Fruit fly (Drosophila melanogaster): Measurements from ENCODE around the gene Vha13.

Gene Vha13

DNA sequence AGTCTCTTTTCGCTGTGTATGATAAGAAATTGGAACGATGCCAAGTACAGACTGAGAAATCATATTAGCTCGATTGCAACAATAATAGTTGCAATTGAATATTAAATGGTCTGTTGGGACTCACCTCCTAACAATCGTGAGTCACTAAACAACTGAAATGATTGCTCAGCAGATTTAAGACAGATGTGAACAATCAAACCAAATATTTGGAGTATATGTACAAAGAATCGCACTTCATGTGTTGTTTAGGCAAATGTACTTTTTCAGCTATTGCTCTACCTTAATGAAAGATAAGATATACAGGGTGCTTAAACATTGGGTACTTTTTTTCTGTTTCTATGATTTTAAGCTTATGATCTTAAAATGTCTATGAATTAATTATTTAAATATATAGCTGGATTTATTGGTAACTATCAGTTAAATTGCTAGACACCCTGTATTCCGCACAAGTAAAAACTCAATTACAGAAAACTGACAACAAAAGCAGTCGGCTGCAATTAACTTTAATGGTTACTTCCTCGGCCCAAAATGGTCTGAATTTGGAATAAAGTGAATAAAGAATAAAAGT, 2.6 kb downstream of the Vha13 start (continued):
- TF ChIP-seq CG6683 (GFP tag; optimal IDR thresholded peaks at IDR 0.05), result peak; percentile 69
- peak; percentile 61 for TF ChIP-seq Ravus (GFP tag; IDR thresholded peaks at IDR 0.05)
- TF ChIP-seq org-1 (GFP tag; optimal IDR thresholded peaks at IDR 0.05), result peak; percentile 73
- TF ChIP-seq CG8478 (optimal IDR thresholded peaks at IDR 0.05), result no peak
- TF ChIP-seq B-H1 (GFP tag; IDR thresholded peaks at IDR 0.05), result peak; percentile 78
- peak; percentile 87 for TF ChIP-seq phol (tag; optimal IDR thresholded peaks at IDR 0.05)
- peak; percentile 91 for TF ChIP-seq Drgx (GFP tag; IDR thresholded peaks at IDR 0.05)
- peak; percentile 50 for TF ChIP-seq Chrac-16 (GFP tag; optimal IDR thresholded peaks at IDR 0.05)
- TF ChIP-seq Ptx1 (GFP tag; IDR thresholded peaks at IDR 0.05), result peak; percentile 83
- no peak for TF ChIP-seq pzg (GFP tag; optimal IDR thresholded peaks at IDR 0.05)
- TF ChIP-seq CG7745 (tag; optimal IDR thresholded peaks at IDR 0.05), result no peak
- no peak for TF ChIP-seq en (GFP tag; optimal IDR thresholded peaks at IDR 0.05)
- TF ChIP-seq klu (GFP tag; IDR thresholded peaks at IDR 0.05), result peak; percentile 42; the same call in 1 of the 2 replicates
- TF ChIP-seq Side (GFP tag; optimal IDR thresholded peaks at IDR 0.05), result peak; percentile 8
- TF ChIP-seq CG10462 (GFP tag; optimal IDR thresholded peaks at IDR 0.05), result peak; percentile 39
- TF ChIP-seq insv (GFP tag; optimal IDR thresholded peaks at IDR 0.05), result peak in 1 of 2 experiments; percentile 2
- peak; percentile 82 for TF ChIP-seq so (GFP tag; IDR thresholded peaks at IDR 0.05)
- peak; percentile 89 for TF ChIP-seq Oli (tag; optimal IDR thresholded peaks at IDR 0.05)
- no peak for TF ChIP-seq sc (optimal IDR thresholded peaks at IDR 0.05)
- peak; percentile 50 for TF ChIP-seq sc (GFP tag; optimal IDR thresholded peaks at IDR 0.05)
- TF ChIP-seq ash1 (GFP tag; optimal IDR thresholded peaks at IDR 0.05), result no peak
- TF ChIP-seq CG7928 (GFP tag; optimal IDR thresholded peaks at IDR 0.05), result peak; percentile 42
- no peak for TF ChIP-seq Bgb (GFP tag; IDR thresholded peaks at IDR 0.05; ENCODE audit: partially characterized antibody)
- TF ChIP-seq z (GFP tag; IDR thresholded peaks at IDR 0.05), result peak; percentile 56; the same call in 1 of the 3 replicates
- TF ChIP-seq HLHmδ (GFP tag; optimal IDR thresholded peaks at IDR 0.05), result no peak
- TF ChIP-seq CG10565 (GFP tag; optimal IDR thresholded peaks at IDR 0.05), result peak; percentile 9
- no peak for TF ChIP-seq Neu2 (GFP tag; optimal IDR thresholded peaks at IDR 0.05; ENCODE audit: borderline replicate concordance)
- TF ChIP-seq CG6813 (GFP tag; optimal IDR thresholded peaks at IDR 0.05), result peak; percentile 85
- peak; percentile 43 for TF ChIP-seq Jarid2 (GFP tag; optimal IDR thresholded peaks at IDR 0.05)
- TF ChIP-seq CG10959 (GFP tag; IDR thresholded peaks at IDR 0.05), result peak; percentile 50; the same call in 1 of the 2 replicates
- TF ChIP-seq Deaf1 (tag; optimal IDR thresholded peaks at IDR 0.05), result peak; percentile 71
- peak; percentile 92 for TF ChIP-seq Atf6 (GFP tag; IDR thresholded peaks at IDR 0.05)
- peak; percentile 54; the same call in 1 of the 2 replicates for TF ChIP-seq CG1024 (GFP tag; IDR thresholded peaks at IDR 0.05)
- TF ChIP-seq CG15011 (GFP tag; optimal IDR thresholded peaks at IDR 0.05), result peak; percentile 72
- no peak for TF ChIP-seq usp (GFP tag; optimal IDR thresholded peaks at IDR 0.05)
- TF ChIP-seq CG1647 (GFP tag; optimal IDR thresholded peaks at IDR 0.05), result peak; percentile 60
- peak; percentile 90 for TF ChIP-seq Meics (GFP tag; optimal IDR thresholded peaks at IDR 0.05)
- TF ChIP-seq gem (tag; optimal IDR thresholded peaks at IDR 0.05), result peak; percentile 92
- TF ChIP-seq Ada2b (GFP tag; IDR thresholded peaks at IDR 0.05), result peak; percentile 87
- peak; percentile 78 for TF ChIP-seq Aef1 (GFP tag; IDR thresholded peaks at IDR 0.05)
- peak; percentile 60 for TF ChIP-seq CG4360 (GFP tag; IDR thresholded peaks at IDR 0.05)
- TF ChIP-seq stwl (tag; optimal IDR thresholded peaks at IDR 0.05), result peak; percentile 15
- TF ChIP-seq CG4820 (GFP tag; optimal IDR thresholded peaks at IDR 0.05), result peak; percentile 66
- TF ChIP-seq CG17361 (GFP tag; IDR thresholded peaks at IDR 0.05), result peak; percentile 77; the same call in 2 of the 3 replicates
- peak; percentile 71 for TF ChIP-seq zen (tag; optimal IDR thresholded peaks at IDR 0.05)
- TF ChIP-seq CG6791 (GFP tag; IDR thresholded peaks at IDR 0.05; ENCODE audit: partially characterized antibody), result no peak
- peak; percentile 83 for TF ChIP-seq D19A (tag; optimal IDR thresholded peaks at IDR 0.05)
